Worm (Caenorhabditis elegans) whole organism, L4 larva: ENCODE data around the gene C14A6.12.
A peak's percentile ranks its signal among the peaks of the same experiment; 100 is the strongest.

Experiments
- F10B5.3 ChIP-seq: sonication (generic microtip); optimal IDR thresholded peaks from 2 replicates; lab custom pipeline; 2016; ENCODE audit warnings: mild to moderate bottlenecking, missing genetic modification characterization, missing compliant biosample characterization
- F44E2.7 ChIP-seq: fragments of 200-800 bp; sonication (Bioruptor generic); IDR thresholded peaks from 2 replicates; pipeline ENCODE4 v2.1.2; 2022; ENCODE audit warnings: missing genetic modification characterization, missing compliant biosample characterization
- F49E8.2 ChIP-seq: sonication (generic microtip); optimal IDR thresholded peaks from 2 replicates; lab custom pipeline; 2016; ENCODE audit warnings: missing compliant biosample characterization, mild to moderate bottlenecking, missing genetic modification characterization, borderline replicate concordance
- T20F7.1 ChIP-seq: fragments of 200-800 bp; sonication (Bioruptor generic); optimal IDR thresholded peaks from 2 replicates; lab custom pipeline; 2018; ENCODE audit warnings: mild to moderate bottlenecking, missing genetic modification characterization, missing compliant biosample characterization
- T26A8.4 ChIP-seq: fragments of 200-800 bp; sonication (Bioruptor generic); IDR thresholded peaks from 2 replicates; pipeline ENCODE4 v1.3.6; 2022; ENCODE audit warnings: missing genetic modification characterization, missing compliant biosample characterization
- Y48G9A.11 ChIP-seq: fragments of 200-800 bp; sonication (Bioruptor generic); IDR thresholded peaks from 2 replicates; pipeline ENCODE4 v1.3.6; 2022; ENCODE audit warnings: missing genetic modification reagents, missing genetic modification characterization, missing compliant biosample characterization
- Y5F2A.4 ChIP-seq: fragments of 200-800 bp; sonication (Bioruptor generic); optimal IDR thresholded peaks from 2 replicates; lab custom pipeline; 2018; ENCODE audit warnings: mild to moderate bottlenecking, missing genetic modification characterization, missing compliant biosample characterization
- aha-1 ChIP-seq: fragments of 150-350 bp; peaks from one replicate; lab custom pipeline; 2014; ENCODE audit warnings: missing biosample characterization, missing genetic modification characterization
- ceh-28 ChIP-seq: fragments of 150-350 bp; optimal IDR thresholded peaks from 2 replicates; lab custom pipeline; 2014; ENCODE audit warnings: missing biosample characterization, missing genetic modification reagents, missing genetic modification characterization
- ces-1 ChIP-seq: fragments of 150-350 bp; sonication (generic microtip); optimal IDR thresholded peaks from 4 replicates; lab custom pipeline; 2014; ENCODE audit warnings: missing biosample characterization, missing genetic modification reagents, missing genetic modification characterization
- daf-19 ChIP-seq: fragments of 200-800 bp; sonication (Bioruptor generic); conservative IDR thresholded peaks from 2 replicates; pipeline ENCODE4 v1.3.6; 2022; ENCODE audit warnings: missing genetic modification characterization, missing compliant biosample characterization
- hlh-30 ChIP-seq: sonication (generic microtip); optimal IDR thresholded peaks from 2 replicates; lab custom pipeline; 2017; ENCODE audit warnings: antibody characterized with exemption, mild to moderate bottlenecking, missing genetic modification characterization, missing compliant biosample characterization; ENCODE audit not compliant: insufficient read depth
- lim-7 ChIP-seq: fragments of 200-800 bp; sonication (Bioruptor generic); IDR thresholded peaks from 2 replicates; pipeline ENCODE4 v1.3.6; 2022; ENCODE audit warnings: missing genetic modification characterization, missing compliant biosample characterization
- lin-29 ChIP-seq: fragments of 200-800 bp; sonication (Bioruptor generic); IDR thresholded peaks from 2 replicates; pipeline ENCODE4 v1.3.6; 2022; ENCODE audit warnings: missing genetic modification reagents, missing genetic modification characterization, missing compliant biosample characterization
- lin-38 ChIP-seq: fragments of 200-800 bp; sonication (Bioruptor generic); IDR thresholded peaks from 2 replicates; pipeline ENCODE4 v1.3.6; 2022; ENCODE audit warnings: missing genetic modification reagents, missing genetic modification characterization, missing compliant biosample characterization
- lir-3 ChIP-seq: sonication (generic microtip); optimal IDR thresholded peaks from 2 replicates; lab custom pipeline; 2016; ENCODE audit warnings: mild to moderate bottlenecking, missing genetic modification characterization, missing compliant biosample characterization
- mes-2 ChIP-seq: sonication (generic microtip); optimal IDR thresholded peaks from 2 replicates; lab custom pipeline; 2016; ENCODE audit warnings: missing genotype, mild to moderate bottlenecking, missing genetic modification characterization, missing compliant biosample characterization; ENCODE audit not compliant: poor library complexity, severe bottlenecking
- nhr-237 ChIP-seq: sonication (generic microtip); optimal IDR thresholded peaks from 2 replicates; lab custom pipeline; 2017; ENCODE audit warnings: missing biosample characterization, missing genetic modification characterization
- nhr-28 ChIP-seq: fragments of 150-350 bp; optimal IDR thresholded peaks from 2 replicates; lab custom pipeline; 2014; ENCODE audit warnings: missing biosample characterization, missing genetic modification characterization
- nhr-76 ChIP-seq: fragments of 150-350 bp; optimal IDR thresholded peaks from 2 replicates; lab custom pipeline; 2014; ENCODE audit warnings: missing biosample characterization, missing genetic modification characterization
- php-3 ChIP-seq: fragments of 200-800 bp; sonication (Bioruptor generic); IDR thresholded peaks from 2 replicates; pipeline ENCODE4 v1.3.6; 2022; ENCODE audit warnings: missing genetic modification reagents, missing genetic modification characterization, missing compliant biosample characterization
- rbr-2 ChIP-seq: sonication (generic microtip); optimal IDR thresholded peaks from 2 replicates; lab custom pipeline; 2016; ENCODE audit warnings: missing genotype, missing genetic modification characterization, missing compliant biosample characterization
- sdz-12 ChIP-seq: fragments of 200-800 bp; sonication (Bioruptor generic); optimal IDR thresholded peaks from 2 replicates; lab custom pipeline; 2018; ENCODE audit warnings: mild to moderate bottlenecking, missing genetic modification characterization, missing compliant biosample characterization
- spr-1 ChIP-seq: sonication (generic microtip); optimal IDR thresholded peaks from 2 replicates; lab custom pipeline; 2016; ENCODE audit warnings: mild to moderate bottlenecking, missing genetic modification characterization, missing compliant biosample characterization
- spr-3 ChIP-seq: fragments of 200-800 bp; sonication (Bioruptor generic); optimal IDR thresholded peaks from 2 replicates; lab custom pipeline; 2018; ENCODE audit warnings: mild to moderate bottlenecking, missing genetic modification characterization, missing compliant biosample characterization
- tag-97 ChIP-seq: fragments of 200-800 bp; sonication (Bioruptor generic); IDR thresholded peaks from 2 replicates; pipeline ENCODE4 v1.3.6; 2022; ENCODE audit warnings: missing genetic modification characterization, missing compliant biosample characterization
- unc-62 ChIP-seq, 3 experiments: fragments of 150-350 bp in 1 of 3; sonication (generic microtip); optimal IDR thresholded peaks in 2 of 3; peaks in 1 of 3; 1 replicate in 1 of 3; 2 replicates in 2 of 3; lab custom pipeline; 2014 to 2017; ENCODE audit warnings: missing biosample characterization in 3 of 3, missing genetic modification characterization in 3 of 3, missing genetic modification reagents in 3 of 3, missing genotype in 1 of 3
- zfp-2 ChIP-seq: sonication (generic microtip); optimal IDR thresholded peaks from 2 replicates; lab custom pipeline; 2016; ENCODE audit warnings: mild to moderate bottlenecking, missing genetic modification characterization, missing compliant biosample characterization

C14A6.12 gene

DNA sequence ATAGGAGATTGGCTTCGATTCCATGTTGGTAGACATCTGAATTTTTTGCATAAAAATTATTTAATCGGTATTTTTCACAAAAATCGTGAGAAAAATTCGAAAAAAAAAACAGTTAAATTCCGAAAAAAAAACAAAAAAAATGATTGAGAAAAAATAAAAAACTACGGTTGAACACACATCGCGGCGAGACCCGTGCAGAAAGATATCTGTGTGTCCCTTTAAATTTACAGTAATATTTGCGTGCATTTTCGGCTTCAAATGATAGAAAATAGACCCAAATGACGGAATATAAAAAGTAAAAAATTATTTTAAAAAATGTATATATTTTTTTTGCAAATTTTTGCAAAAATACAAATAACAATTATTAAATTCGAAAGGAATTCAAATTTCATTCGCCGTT is 24.8 kb downstream of the C14A6.12 start (continued):
- TF ChIP-seq nhr-76 (no peak), tag-97 (GFP tag; lab: Robert Waterston, UW) (no peak)
- TF ChIP-seq, all 104 proteins: peak for 0

- TF ChIP-seq aha-1 (tag; lab: Kevin White, UChicago) (peak; percentile 50), F10B5.3 (no peak)
Observed at ce11 chrV:18134378-18134777, 28.1 kb downstream of the C14A6.12 start, which contains the start of gene Y37H2A.7. Gene Y37H2A.7, minus strand, starts transcription at chrV:18134478.

- TF ChIP-seq nhr-76 (no peak), sdz-12 (GFP tag; lab: Kevin White, UChicago) (no peak), spr-1 (tag; lab: Kevin White, UChicago) (no peak), ces-1 (no peak), php-3 (no peak), nhr-28 (no peak), spr-3 (no peak), F44E2.7 (no peak), T26A8.4 (GFP tag; lab: Robert Waterston, UW) (no peak), Y48G9A.11 (GFP tag; lab: Robert Waterston, UW) (no peak), F49E8.2 (tag; lab: Kevin White, UChicago) (no peak)
Observed at ce11 chrV:18133177-18133576, 29.3 kb downstream of the C14A6.12 start, which contains the start of gene Y37H2A.18. Gene Y37H2A.18, minus strand, starts transcription at chrV:18133277.

ce11 chrV:18131049-18131448 is 31.4 kb downstream of the C14A6.12 start, which contains the start of gene Y37H2A.12:
Gene Y37H2A.12, minus strand, starts transcription at chrV:18131129.
- peak in 1 of 2 experiments; percentile 21 for TF ChIP-seq unc-62 (GFP tag; optimal IDR thresholded peaks at IDR 0.05 in 1 of 2; lab: Kevin White, UChicago)
- no peak for TF ChIP-seq unc-62 (tag; optimal IDR thresholded peaks at IDR 0.05; lab: Kevin White, UChicago)
- no peak for TF ChIP-seq daf-19 (GFP tag; lab: Robert Waterston, UW)

- peak; percentile 76 for TF ChIP-seq ceh-28
- TF ChIP-seq, all 104 proteins: peak for 1; not testable (repeated sequence) for 103
Observed at ce11 chrV:18129663-18130272, 32.7 kb downstream of the C14A6.12 start.

ce11 chrV:18128545-18128944 is 33.9 kb downstream of the C14A6.12 start:
- peak; percentile 91 for TF ChIP-seq aha-1 (tag; lab: Kevin White, UChicago)
- TF ChIP-seq nhr-237 (tag; lab: Kevin White, UChicago): no peak

DNA sequence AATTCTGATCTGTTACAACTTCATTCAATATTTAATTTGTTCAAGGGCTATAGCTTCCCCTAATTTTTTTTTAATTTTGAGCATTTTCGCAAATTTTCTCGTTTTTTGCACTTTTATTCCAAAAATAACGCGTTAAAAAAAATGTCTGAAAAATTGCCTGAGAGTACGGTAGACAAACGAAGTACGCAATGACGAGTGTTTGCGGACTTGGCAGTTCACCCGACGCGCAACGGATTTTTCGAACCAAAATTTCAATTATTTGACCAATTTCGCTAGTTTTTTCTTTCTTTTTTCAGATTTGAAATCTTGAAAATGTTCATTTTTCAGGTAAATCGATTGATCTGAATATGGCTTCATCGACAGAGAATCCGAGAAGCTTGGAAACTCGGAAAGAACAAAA is 35.3 kb downstream of the C14A6.12 start, which contains the start of gene fbxa-211:
Gene fbxa-211 (plus strand): TSS at position 328 of the 400 bp plus-strand sequence.
- TF ChIP-seq rbr-2 (tag; lab: Kevin White, UChicago) (no peak), hlh-30 (tag; lab: Kevin White, UChicago) (no peak), zfp-2 (tag; lab: Kevin White, UChicago) (no peak), lin-38 (GFP tag; lab: Robert Waterston, UW) (0 out of 2 replicates have a peak, but pooled peaks have one; percentile 21), aha-1 (tag; lab: Kevin White, UChicago) (peak; percentile 93)

- TF ChIP-seq aha-1 (tag; lab: Kevin White, UChicago): peak; percentile 34
- no peak for TF ChIP-seq lin-29 (GFP tag; lab: Robert Waterston, UW)
Observed at ce11 chrV:18125075-18125474, 37.4 kb downstream of the C14A6.12 start, which contains the start of gene fbxa-210. Gene fbxa-210, plus strand, starts transcription at chrV:18125375.

ce11 chrV:18123639-18124038 is 38.8 kb downstream of the C14A6.12 start, which contains the start of gene fbxa-107:
Gene fbxa-107, plus strand, starts transcription at chrV:18123939.
- TF ChIP-seq php-3 (no peak), spr-3 (no peak), mes-2 (no peak), T20F7.1 (GFP tag; lab: Kevin White, UChicago) (no peak), F44E2.7 (no peak), lim-7 (GFP tag; lab: Robert Waterston, UW) (no peak), Y5F2A.4 (no peak), lir-3 (tag; lab: Kevin White, UChicago) (no peak)
